Worm (Caenorhabditis elegans) whole organism, early embryonic: ENCODE results near the gene dkf-2.

ENCODE experiments used
- B0310.2 ChIP-seq: sonication (generic microtip); optimal IDR thresholded peaks from 2 replicates; lab custom pipeline; 2016; ENCODE audit warnings: mild to moderate bottlenecking, missing genetic modification characterization, missing compliant biosample characterization
- F13C5.2 ChIP-seq: sonication (generic microtip); optimal IDR thresholded peaks from 2 replicates; lab custom pipeline; 2017; ENCODE audit warnings: mild to moderate bottlenecking, missing genetic modification characterization, inconsistent platforms, missing compliant biosample characterization
- aly-1 ChIP-seq: sonication (generic microtip); optimal IDR thresholded peaks from 2 replicates; lab custom pipeline; 2016; ENCODE audit warnings: missing genetic modification characterization, missing compliant biosample characterization
- ama-1 ChIP-seq: fragments of 150-350 bp; optimal IDR thresholded peaks from 2 replicates; lab custom pipeline; 2014
- ceh-13 ChIP-seq: fragments of 200-800 bp; sonication (Bioruptor generic); optimal IDR thresholded peaks from 2 replicates; lab custom pipeline; 2018; ENCODE audit warnings: mild to moderate bottlenecking, missing genetic modification characterization, missing compliant biosample characterization
- ceh-36 ChIP-seq: sonication (generic microtip); optimal IDR thresholded peaks from 2 replicates; lab custom pipeline; 2016; ENCODE audit warnings: missing genetic modification characterization, inconsistent platforms, missing compliant biosample characterization
- ets-7 ChIP-seq: sonication (generic microtip); optimal IDR thresholded peaks from 2 replicates; lab custom pipeline; 2016; ENCODE audit warnings: missing genotype, missing genetic modification characterization, missing compliant biosample characterization
- flt-1 ChIP-seq: fragments of 200-800 bp; sonication (Bioruptor generic); IDR thresholded peaks from 2 replicates; pipeline ENCODE4 v1.3.6; 2022; ENCODE audit warnings: missing genetic modification characterization, missing compliant biosample characterization
- hmbx-1 ChIP-seq: sonication (generic microtip); optimal IDR thresholded peaks from 2 replicates; lab custom pipeline; 2016; ENCODE audit warnings: mild to moderate bottlenecking, missing genetic modification characterization, missing compliant biosample characterization
- hmg-4 ChIP-seq: fragments of 200-800 bp; sonication (Bioruptor generic); optimal IDR thresholded peaks from 2 replicates; lab custom pipeline; 2018; ENCODE audit warnings: mild to moderate bottlenecking, missing genetic modification characterization, missing compliant biosample characterization
- hnd-1 ChIP-seq: sonication (generic microtip); optimal IDR thresholded peaks from 2 replicates; lab custom pipeline; 2016; ENCODE audit warnings: missing genetic modification characterization, missing compliant biosample characterization
- pes-1 ChIP-seq: fragments of 200-800 bp; sonication (Bioruptor generic); IDR thresholded peaks from 2 replicates; pipeline ENCODE4 v1.3.6; 2022; ENCODE audit warnings: missing genetic modification reagents, missing genetic modification characterization, missing compliant biosample characterization
- scrt-1 ChIP-seq: fragments of 200-800 bp; sonication (Bioruptor generic); IDR thresholded peaks from 2 replicates; pipeline ENCODE4 v1.3.6; 2022; ENCODE audit warnings: missing genetic modification characterization, missing compliant biosample characterization
- sea-1 ChIP-seq: fragments of 200-800 bp; sonication (Bioruptor generic); conservative IDR thresholded peaks from 2 replicates; pipeline ENCODE4 v1.3.6; 2022; ENCODE audit warnings: missing genetic modification characterization, missing compliant biosample characterization
- tbx-11 ChIP-seq: fragments of 200-800 bp; sonication (Bioruptor generic); IDR thresholded peaks from 2 replicates; pipeline ENCODE4 v1.3.6; 2022; ENCODE audit warnings: missing genetic modification characterization, missing compliant biosample characterization
- tbx-37 ChIP-seq: fragments of 200-800 bp; sonication (Bioruptor generic); conservative IDR thresholded peaks from 2 replicates; pipeline ENCODE4 v1.3.6; 2022; ENCODE audit warnings: missing genetic modification reagents, missing genetic modification characterization, missing compliant biosample characterization
- tra-4 ChIP-seq: sonication (generic microtip); optimal IDR thresholded peaks from 2 replicates; lab custom pipeline; 2017; ENCODE audit warnings: missing genetic modification characterization, missing compliant biosample characterization

The dkf-2 gene

DNA sequence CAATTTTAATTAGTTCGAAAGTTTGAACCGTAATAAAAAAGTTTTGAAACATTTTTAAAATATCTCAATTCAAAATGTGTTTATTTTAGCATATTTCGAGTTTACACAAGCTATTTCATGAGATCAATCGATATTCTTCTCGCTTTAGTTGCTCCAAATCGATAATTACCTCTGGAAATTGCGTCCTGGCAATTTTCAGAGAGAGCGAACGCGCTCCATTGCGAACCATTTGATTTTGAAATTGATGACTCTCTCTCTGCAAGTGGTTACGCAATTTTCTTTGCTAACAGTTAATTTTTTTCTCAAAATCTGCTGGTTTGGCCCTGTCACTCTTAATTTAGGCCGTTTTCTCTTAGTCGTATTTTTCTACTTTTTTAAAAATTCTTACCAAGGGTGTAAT is 53.1 kb downstream of the dkf-2 start:
- no peak for TF ChIP-seq pes-1 (GFP tag; lab: Robert Waterston, UW)
- TF ChIP-seq aly-1 (tag; lab: Kevin White, UChicago): no peak
- no peak for TF ChIP-seq sea-1
- TF ChIP-seq tbx-37 (GFP tag; lab: Robert Waterston, UW): no peak
- TF ChIP-seq tbx-11 (GFP tag; lab: Robert Waterston, UW): no peak
- no peak for TF ChIP-seq ama-1 (lab: Kevin White, UChicago)
- TF ChIP-seq ceh-13 (GFP tag; lab: Kevin White, UChicago): no peak
- TF ChIP-seq hmbx-1 (tag; lab: Kevin White, UChicago): no peak
- no peak for TF ChIP-seq ceh-36 (tag; lab: Kevin White, UChicago)
- TF ChIP-seq scrt-1 (GFP tag; lab: Robert Waterston, UW): no peak
- no peak for TF ChIP-seq F13C5.2 (tag; lab: Kevin White, UChicago)
- TF ChIP-seq hnd-1 (tag; lab: Kevin White, UChicago): no peak
- no peak for TF ChIP-seq hmg-4 (GFP tag; lab: Kevin White, UChicago)
- no peak for TF ChIP-seq ets-7
- no peak for TF ChIP-seq B0310.2
- TF ChIP-seq tra-4 (tag; lab: Kevin White, UChicago): no peak

DNA sequence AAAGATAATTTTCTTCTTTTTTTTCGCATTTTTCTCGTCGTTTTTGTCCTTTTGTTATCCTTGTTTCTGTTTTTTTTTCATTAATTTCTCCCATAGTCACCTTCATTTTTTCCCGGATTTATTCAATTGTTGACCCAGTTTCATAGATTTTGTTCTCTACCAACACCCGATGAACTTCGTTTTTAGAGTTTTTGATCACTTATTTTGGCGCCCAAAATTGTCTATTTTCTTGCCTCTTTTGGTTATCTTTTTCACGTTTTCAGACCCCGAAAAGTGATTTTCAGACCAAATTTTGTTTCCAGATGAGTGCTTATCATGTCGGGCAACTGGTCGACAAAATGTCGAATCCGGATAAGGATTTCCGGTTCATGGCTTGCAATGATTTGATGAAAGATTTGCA is 55.1 kb downstream of the dkf-2 start, which contains the start of gene cand-1:
TSS of gene cand-1 (plus strand) at position 301 of the 400 bp plus-strand sequence.
- no peak for TF ChIP-seq ama-1 (lab: Kevin White, UChicago)
- no peak for TF ChIP-seq pes-1 (GFP tag; lab: Robert Waterston, UW)
- no peak for TF ChIP-seq ceh-36 (tag; lab: Kevin White, UChicago)
- no peak for TF ChIP-seq aly-1 (tag; lab: Kevin White, UChicago)
- no peak for TF ChIP-seq hmbx-1 (tag; lab: Kevin White, UChicago)
- no peak for TF ChIP-seq sea-1
- no peak for TF ChIP-seq flt-1 (GFP tag; lab: Robert Waterston, UW)

DNA sequence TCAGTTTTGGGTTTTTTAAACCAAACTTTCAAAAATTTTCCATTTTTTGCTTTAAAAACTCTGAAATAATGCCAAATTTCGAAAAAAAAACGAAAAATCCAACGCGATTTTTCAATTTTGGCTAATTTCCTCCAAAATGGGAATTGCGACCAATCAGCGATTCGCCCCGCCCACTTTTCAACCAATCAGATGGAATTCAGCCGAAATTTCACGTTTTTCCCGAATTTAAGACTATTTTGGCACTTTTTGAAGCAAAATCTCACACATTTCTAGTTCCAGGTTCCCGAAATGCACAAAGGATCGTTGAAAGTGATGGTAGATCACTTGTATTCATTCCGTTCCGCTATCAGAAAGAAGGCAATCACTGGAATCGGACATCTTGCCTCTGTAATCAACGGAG is 57.4 kb downstream of the dkf-2 start:
- TF ChIP-seq flt-1 (GFP tag; lab: Robert Waterston, UW) (no peak), tbx-11 (GFP tag; lab: Robert Waterston, UW) (no peak), hmbx-1 (tag; lab: Kevin White, UChicago) (no peak)

DNA sequence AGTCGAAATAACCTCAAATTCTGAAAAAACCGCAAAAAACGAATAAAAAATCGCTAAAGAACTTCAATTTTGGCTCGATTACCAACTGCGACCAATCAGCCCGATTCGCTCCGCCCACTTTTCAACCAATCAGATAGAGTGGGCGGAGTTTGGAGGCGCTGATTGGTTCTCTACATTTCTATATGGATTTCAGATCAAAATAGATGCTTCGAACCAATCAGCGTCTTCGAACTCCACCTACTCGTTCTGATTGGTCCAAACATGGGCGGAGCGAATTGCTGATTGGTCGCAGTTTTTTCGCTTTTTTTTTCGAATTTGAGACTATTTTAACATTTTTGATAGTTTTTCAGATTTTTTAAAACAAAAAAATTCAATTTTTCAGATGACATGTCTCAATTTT is 60.7 kb downstream of the dkf-2 start:
- no peak for TF ChIP-seq ets-7
- no peak for TF ChIP-seq scrt-1 (GFP tag; lab: Robert Waterston, UW)
- TF ChIP-seq hmbx-1 (tag; lab: Kevin White, UChicago): no peak
- no peak for TF ChIP-seq B0310.2
- no peak for TF ChIP-seq ceh-13 (GFP tag; lab: Kevin White, UChicago)
- no peak for TF ChIP-seq aly-1 (tag; lab: Kevin White, UChicago)
- no peak for TF ChIP-seq flt-1 (GFP tag; lab: Robert Waterston, UW)
- no peak for TF ChIP-seq tbx-37 (GFP tag; lab: Robert Waterston, UW)
- no peak for TF ChIP-seq hmg-4 (GFP tag; lab: Kevin White, UChicago)
- TF ChIP-seq tbx-11 (GFP tag; lab: Robert Waterston, UW): no peak
- TF ChIP-seq hnd-1 (tag; lab: Kevin White, UChicago): no peak
- TF ChIP-seq pes-1 (GFP tag; lab: Robert Waterston, UW): no peak
- TF ChIP-seq tra-4 (tag; lab: Kevin White, UChicago): no peak
- no peak for TF ChIP-seq ceh-36 (tag; lab: Kevin White, UChicago)
- TF ChIP-seq ama-1 (lab: Kevin White, UChicago): no peak
- TF ChIP-seq sea-1: no peak
- TF ChIP-seq F13C5.2 (tag; lab: Kevin White, UChicago): no peak

DNA sequence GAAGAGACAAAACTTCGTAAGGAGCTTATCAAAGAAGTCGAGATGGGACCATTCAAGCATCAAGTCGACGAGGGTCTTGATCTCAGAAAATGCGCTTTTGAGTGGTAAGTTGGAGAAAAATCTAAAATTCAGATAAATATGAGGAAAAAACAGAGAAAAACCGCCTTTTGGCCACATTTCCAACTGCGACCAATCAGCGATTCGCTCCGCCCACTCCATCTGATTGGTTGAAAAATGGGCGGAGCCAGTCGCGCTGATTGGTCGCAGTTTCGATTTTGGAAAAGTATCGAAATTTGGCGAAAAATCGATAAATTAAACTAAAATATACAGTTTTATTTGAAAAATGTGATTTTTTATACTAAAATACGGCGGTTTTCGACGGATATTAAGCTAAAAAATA is 64.4 kb downstream of the dkf-2 start:
- TF ChIP-seq ets-7 (no peak), aly-1 (tag; lab: Kevin White, UChicago) (no peak), B0310.2 (no peak), flt-1 (GFP tag; lab: Robert Waterston, UW) (no peak)

DNA sequence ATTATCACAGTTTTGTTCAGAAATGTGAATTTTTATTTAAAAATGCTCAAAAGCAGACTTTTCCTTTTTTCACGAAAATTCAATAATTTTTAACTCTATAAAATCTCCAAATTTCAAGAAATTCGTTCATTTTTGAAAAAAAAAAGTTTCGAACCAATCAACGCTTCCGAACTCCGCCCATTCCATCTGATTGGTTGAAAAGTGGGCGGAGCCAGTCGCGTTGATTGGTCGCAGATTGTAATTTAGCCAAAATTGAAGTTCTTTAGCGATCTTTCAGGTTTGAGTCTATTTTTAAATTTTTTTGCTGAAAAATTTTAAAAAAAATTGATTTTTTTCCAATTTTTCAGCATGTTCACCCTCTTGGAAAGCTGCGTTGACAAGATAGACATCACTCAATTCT is 64.9 kb downstream of the dkf-2 start:
- TF ChIP-seq ceh-36 (tag; lab: Kevin White, UChicago) (no peak), flt-1 (GFP tag; lab: Robert Waterston, UW) (no peak), ets-7 (no peak), pes-1 (GFP tag; lab: Robert Waterston, UW) (no peak), hmg-4 (GFP tag; lab: Kevin White, UChicago) (no peak), hnd-1 (tag; lab: Kevin White, UChicago) (no peak), sea-1 (no peak), scrt-1 (GFP tag; lab: Robert Waterston, UW) (no peak), F13C5.2 (tag; lab: Kevin White, UChicago) (no peak), tbx-11 (GFP tag; lab: Robert Waterston, UW) (no peak), hmbx-1 (tag; lab: Kevin White, UChicago) (no peak), B0310.2 (no peak), aly-1 (tag; lab: Kevin White, UChicago) (no peak), tbx-37 (GFP tag; lab: Robert Waterston, UW) (no peak), tra-4 (tag; lab: Kevin White, UChicago) (no peak), ama-1 (lab: Kevin White, UChicago) (no peak), ceh-13 (GFP tag; lab: Kevin White, UChicago) (no peak)

DNA sequence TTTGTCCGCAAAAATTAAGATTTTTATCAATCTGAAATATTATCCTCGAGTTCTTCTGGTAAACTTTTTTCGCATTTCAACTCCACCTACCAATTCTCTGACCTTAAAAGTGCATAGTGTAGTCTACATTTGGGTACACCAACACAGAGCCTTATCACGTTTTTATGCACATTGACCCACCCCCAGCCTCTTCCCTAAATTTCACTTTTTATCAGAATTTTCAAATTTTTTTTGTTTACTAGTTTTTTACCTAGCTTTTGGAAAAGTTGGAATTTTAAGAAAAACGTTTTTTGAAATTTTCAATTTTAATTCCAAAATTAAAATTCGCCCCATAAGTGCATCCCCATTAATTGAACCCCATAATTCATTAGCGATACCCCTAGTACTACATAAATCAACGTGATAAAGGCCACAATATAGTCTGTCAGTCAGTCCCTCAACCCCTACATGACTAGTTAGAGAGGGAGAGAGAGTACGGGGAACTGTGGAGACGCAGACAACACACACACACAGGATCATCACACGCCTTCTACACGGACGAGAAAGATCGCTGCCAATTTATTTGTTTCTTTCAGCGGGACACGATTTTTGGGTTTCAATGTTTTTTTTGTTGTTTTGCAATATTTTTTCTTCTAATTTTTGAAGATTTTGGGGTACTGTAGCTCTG is 67.3 kb downstream of the dkf-2 start:
- TF ChIP-seq aly-1 (tag; lab: Kevin White, UChicago) (no peak), hmbx-1 (tag; lab: Kevin White, UChicago) (no peak), scrt-1 (GFP tag; lab: Robert Waterston, UW) (no peak), ceh-36 (tag; lab: Kevin White, UChicago) (no peak), ets-7 (no peak), tra-4 (tag; lab: Kevin White, UChicago) (no peak), pes-1 (GFP tag; lab: Robert Waterston, UW) (no peak), hmg-4 (GFP tag; lab: Kevin White, UChicago) (no peak)
